Fruit fly (Drosophila melanogaster) whole organism, embryonic: ENCODE results near the gene CG3347.

ENCODE experiments used
- Atf-2 ChIP-seq: fragments of 200-800 bp; sonication (Bioruptor generic); optimal IDR thresholded peaks from 2 replicates; lab custom pipeline; 2016; ENCODE audit warnings: missing biosample characterization, missing genetic modification characterization
- Bgb ChIP-seq: fragments of 200-800 bp; sonication (Bioruptor generic); IDR thresholded peaks from 2 replicates; pipeline ENCODE4 v1.3.6; 2022; ENCODE audit warnings: missing biosample characterization, missing genetic modification characterization; ENCODE audit not compliant: partially characterized antibody
- Blimp-1 ChIP-seq: fragments of 200-800 bp; sonication (Bioruptor generic); optimal IDR thresholded peaks from 3 replicates; lab custom pipeline; 2018; ENCODE audit warnings: missing biosample characterization, missing genetic modification characterization, mild to moderate bottlenecking, moderate library complexity, missing genetic modification reagents
- CG10147 ChIP-seq: fragments of 200-800 bp; sonication (Bioruptor generic); optimal IDR thresholded peaks from 2 replicates; lab custom pipeline; 2019; ENCODE audit warnings: missing biosample characterization, mild to moderate bottlenecking, missing genetic modification characterization, moderate library complexity
- CG10959 ChIP-seq: fragments of 200-800 bp; sonication (Bioruptor generic); IDR thresholded peaks from 2 replicates; pipeline ENCODE4 v1.3.6; 2022; ENCODE audit warnings: missing biosample characterization, missing genetic modification characterization
- CG11696 ChIP-seq: fragments of 200-800 bp; sonication (Bioruptor generic); IDR thresholded peaks from 2 replicates; pipeline ENCODE4 v1.3.6; 2022; ENCODE audit warnings: missing biosample characterization, missing genetic modification characterization
- CG14441 ChIP-seq: fragments of 200-800 bp; sonication (Bioruptor generic); IDR thresholded peaks from 2 replicates; pipeline ENCODE4 v1.3.6; 2022; ENCODE audit warnings: missing biosample characterization, missing genetic modification characterization
- CG14710 ChIP-seq: fragments of 200-800 bp; sonication (Bioruptor generic); optimal IDR thresholded peaks from 3 replicates; lab custom pipeline; 2019; ENCODE audit warnings: missing biosample characterization, mild to moderate bottlenecking, missing genetic modification characterization, moderate library complexity
- CG15073 ChIP-seq: fragments of 200-800 bp; sonication (Bioruptor generic); optimal IDR thresholded peaks from 2 replicates; lab custom pipeline; 2016; ENCODE audit warnings: missing biosample characterization, missing genetic modification characterization
- CG15601 ChIP-seq: fragments of 200-800 bp; sonication (Bioruptor generic); optimal IDR thresholded peaks from 3 replicates; lab custom pipeline; 2019; ENCODE audit warnings: missing biosample characterization, mild to moderate bottlenecking, missing genetic modification characterization, moderate library complexity
- CG16813 ChIP-seq: fragments of 200-800 bp; sonication (Bioruptor generic); IDR thresholded peaks from 3 replicates; pipeline ENCODE4 v1.3.6; 2022; ENCODE audit warnings: missing biosample characterization, missing genetic modification characterization; ENCODE audit not compliant: partially characterized antibody
- CG34376 ChIP-seq: fragments of 200-800 bp; sonication (Bioruptor generic); optimal IDR thresholded peaks from 2 replicates; lab custom pipeline; 2018; ENCODE audit warnings: missing biosample characterization, mild to moderate bottlenecking, missing genetic modification characterization
- CG4617 ChIP-seq: fragments of 200-800 bp; sonication (Bioruptor generic); optimal IDR thresholded peaks from 3 replicates; lab custom pipeline; 2016; ENCODE audit warnings: missing biosample characterization, missing genetic modification characterization, borderline replicate concordance
- CG5180 ChIP-seq: fragments of 200-800 bp; sonication (Bioruptor generic); optimal IDR thresholded peaks from 3 replicates; lab custom pipeline; 2017; ENCODE audit warnings: missing biosample characterization, missing genetic modification characterization, mild to moderate bottlenecking, moderate library complexity, missing genetic modification reagents
- CG6689 ChIP-seq: fragments of 200-800 bp; sonication (Bioruptor generic); IDR thresholded peaks from 2 replicates; pipeline ENCODE4 v1.3.6; 2022; ENCODE audit warnings: missing biosample characterization, missing genetic modification characterization
- CG6813 ChIP-seq: fragments of 200-800 bp; sonication (Bioruptor generic); optimal IDR thresholded peaks from 2 replicates; lab custom pipeline; 2017; ENCODE audit warnings: missing biosample characterization, missing genetic modification characterization, mild to moderate bottlenecking, moderate library complexity, missing genetic modification reagents
- CG7372 ChIP-seq: fragments of 200-800 bp; sonication (Bioruptor generic); IDR thresholded peaks from 2 replicates; pipeline ENCODE4 v1.3.6; 2022; ENCODE audit warnings: missing biosample characterization, missing genetic modification characterization
- Dip3 ChIP-seq: fragments of 200-800 bp; sonication (Bioruptor generic); optimal IDR thresholded peaks from 3 replicates; lab custom pipeline; 2016; ENCODE audit warnings: missing biosample characterization, missing genetic modification characterization
- Dref ChIP-seq: fragments of 200-800 bp; sonication (Bioruptor generic); IDR thresholded peaks from 2 replicates; pipeline ENCODE4 v1.3.6; 2022; ENCODE audit warnings: missing biosample characterization, missing genetic modification characterization
- Eip74EF ChIP-seq, 2 experiments: fragments of 200-800 bp in 1 of 2; fragments of >200 bp in 1 of 2; sonication (Bioruptor generic) in 1 of 2; optimal IDR thresholded peaks; 2 replicates each; lab custom pipeline; 2017 to 2019; ENCODE audit warnings: missing biosample characterization in 2 of 2, missing genetic modification characterization in 2 of 2, mild to moderate bottlenecking in 1 of 2, moderate library complexity in 1 of 2
- GATAe ChIP-seq: fragments of 200-800 bp; sonication (Bioruptor generic); conservative IDR thresholded peaks from 2 replicates; pipeline ENCODE4 v1.3.6; 2022; ENCODE audit warnings: missing biosample characterization, missing genetic modification characterization
- Gsc ChIP-seq: fragments of 200-800 bp; sonication (Bioruptor generic); IDR thresholded peaks from 2 replicates; pipeline ENCODE4 v1.3.6; 2022; ENCODE audit warnings: missing biosample characterization, missing genetic modification characterization
- H15 ChIP-seq: fragments of 200-800 bp; sonication (Bioruptor generic); IDR thresholded peaks from 3 replicates; pipeline ENCODE4 v1.3.6; 2022; ENCODE audit warnings: missing biosample characterization, missing genetic modification characterization
- HHEX ChIP-seq: fragments of 200-800 bp; sonication (Bioruptor generic); optimal IDR thresholded peaks from 3 replicates; lab custom pipeline; 2017; ENCODE audit warnings: missing biosample characterization, mild to moderate bottlenecking, missing genetic modification characterization, missing genetic modification reagents
- Hand ChIP-seq: fragments of 200-800 bp; sonication (Bioruptor generic); optimal IDR thresholded peaks from 2 replicates; lab custom pipeline; 2017; ENCODE audit warnings: mild to moderate bottlenecking, missing biosample characterization, missing genetic modification reagents, missing genetic modification characterization
- Hey ChIP-seq: fragments of 200-800 bp; sonication (Bioruptor generic); optimal IDR thresholded peaks from 3 replicates; lab custom pipeline; 2018; ENCODE audit warnings: missing biosample characterization, mild to moderate bottlenecking, missing genetic modification characterization
- Hr78 ChIP-seq, 2 experiments: fragments of 200-800 bp in 1 of 2; fragments of >200 bp in 1 of 2; sonication (Bioruptor generic) in 1 of 2; optimal IDR thresholded peaks; 2 replicates each; lab custom pipeline; 2017 to 2019; ENCODE audit warnings: missing biosample characterization in 2 of 2, missing genetic modification characterization in 2 of 2, mild to moderate bottlenecking in 1 of 2, moderate library complexity in 1 of 2
- Hsf ChIP-seq: fragments of 200-800 bp; sonication (Bioruptor generic); optimal IDR thresholded peaks from 3 replicates; lab custom pipeline; 2016; ENCODE audit warnings: missing biosample characterization, missing genetic modification characterization
- Scr ChIP-seq: fragments of 200-800 bp; sonication (Bioruptor generic); IDR thresholded peaks from 2 replicates; pipeline ENCODE4 v1.3.6; 2022; ENCODE audit warnings: missing biosample characterization, missing genetic modification characterization; ENCODE audit not compliant: partially characterized antibody
- Sox102F ChIP-seq: fragments of 200-800 bp; sonication (Bioruptor generic); optimal IDR thresholded peaks from 2 replicates; lab custom pipeline; 2018; ENCODE audit warnings: missing biosample characterization, mild to moderate bottlenecking, missing genetic modification characterization, moderate library complexity
- Trl ChIP-seq, 3 experiments: fragments of >200 bp in 2 of 3; fragments of 200-800 bp in 1 of 3; sonication (Bioruptor generic) in 1 of 3; optimal IDR thresholded peaks; 2 replicates in 1 of 3; 3 replicates in 2 of 3; lab custom pipeline; 2016 to 2017; ENCODE audit warnings: missing biosample characterization in 1 of 3, missing genetic modification characterization in 1 of 3
- Vsx1 ChIP-seq: fragments of 200-800 bp; sonication (Bioruptor generic); optimal IDR thresholded peaks from 2 replicates; lab custom pipeline; 2017; ENCODE audit warnings: missing biosample characterization, mild to moderate bottlenecking, missing genetic modification characterization, missing genetic modification reagents
- ara ChIP-seq: fragments of 200-800 bp; sonication (Bioruptor generic); IDR thresholded peaks from 2 replicates; pipeline ENCODE4 v1.3.6; 2022; ENCODE audit warnings: missing biosample characterization, missing genetic modification characterization
- br ChIP-seq: fragments of >200 bp; optimal IDR thresholded peaks from 2 replicates; lab custom pipeline; 2017
- cwo ChIP-seq: fragments of 200-800 bp; sonication (Bioruptor generic); optimal IDR thresholded peaks from 3 replicates; lab custom pipeline; 2017; ENCODE audit warnings: missing biosample characterization, missing genetic modification characterization, mild to moderate bottlenecking, moderate library complexity, missing genetic modification reagents
- exex ChIP-seq: fragments of 200-800 bp; sonication (Bioruptor generic); optimal IDR thresholded peaks from 4 replicates; lab custom pipeline; 2018; ENCODE audit warnings: missing biosample characterization, mild to moderate bottlenecking, missing genetic modification characterization, moderate library complexity
- grn ChIP-seq: fragments of 200-800 bp; sonication (Bioruptor generic); optimal IDR thresholded peaks from 3 replicates; lab custom pipeline; 2017; ENCODE audit warnings: missing biosample characterization, missing genetic modification characterization
- ind ChIP-seq: fragments of 200-800 bp; sonication (Bioruptor generic); optimal IDR thresholded peaks from 3 replicates; lab custom pipeline; 2016; ENCODE audit warnings: missing biosample characterization, missing genetic modification characterization
- jing ChIP-seq: fragments of 200-800 bp; sonication (Bioruptor generic); optimal IDR thresholded peaks from 2 replicates; lab custom pipeline; 2018; ENCODE audit warnings: missing biosample characterization, mild to moderate bottlenecking, missing genetic modification characterization
- lbe ChIP-seq: fragments of 200-800 bp; sonication (Bioruptor generic); optimal IDR thresholded peaks from 2 replicates; lab custom pipeline; 2016; ENCODE audit warnings: missing biosample characterization, mild to moderate bottlenecking, missing genetic modification characterization
- mirr ChIP-seq: fragments of 200-800 bp; sonication (Bioruptor generic); optimal IDR thresholded peaks from 3 replicates; lab custom pipeline; 2018; ENCODE audit warnings: missing biosample characterization, mild to moderate bottlenecking, missing genetic modification characterization
- sd ChIP-seq: fragments of 200-800 bp; sonication (Bioruptor generic); optimal IDR thresholded peaks from 3 replicates; lab custom pipeline; 2018; ENCODE audit warnings: missing biosample characterization, mild to moderate bottlenecking, missing genetic modification characterization, moderate library complexity
- sens ChIP-seq: fragments of 200-800 bp; sonication (Bioruptor generic); peaks from one replicate; lab custom pipeline; 2016; ENCODE audit warnings: missing biosample characterization, missing genetic modification characterization
- shn ChIP-seq: fragments of 200-800 bp; sonication (Bioruptor generic); optimal IDR thresholded peaks from 3 replicates; lab custom pipeline; 2016; ENCODE audit warnings: missing biosample characterization, missing genetic modification characterization
- so ChIP-seq: fragments of 200-800 bp; sonication (Bioruptor generic); IDR thresholded peaks from 3 replicates; pipeline ENCODE4 v1.3.6; 2022; ENCODE audit warnings: missing biosample characterization, missing genetic modification characterization
- sug ChIP-seq: fragments of 200-800 bp; optimal IDR thresholded peaks from 2 replicates; lab custom pipeline; 2019; ENCODE audit warnings: missing biosample characterization, mild to moderate bottlenecking, missing genetic modification characterization, moderate library complexity
- twi ChIP-seq: fragments of 200-800 bp; optimal IDR thresholded peaks from 2 replicates; lab custom pipeline; 2019; ENCODE audit warnings: missing biosample characterization, mild to moderate bottlenecking, missing genetic modification characterization, moderate library complexity

The CG3347 gene

DNA sequence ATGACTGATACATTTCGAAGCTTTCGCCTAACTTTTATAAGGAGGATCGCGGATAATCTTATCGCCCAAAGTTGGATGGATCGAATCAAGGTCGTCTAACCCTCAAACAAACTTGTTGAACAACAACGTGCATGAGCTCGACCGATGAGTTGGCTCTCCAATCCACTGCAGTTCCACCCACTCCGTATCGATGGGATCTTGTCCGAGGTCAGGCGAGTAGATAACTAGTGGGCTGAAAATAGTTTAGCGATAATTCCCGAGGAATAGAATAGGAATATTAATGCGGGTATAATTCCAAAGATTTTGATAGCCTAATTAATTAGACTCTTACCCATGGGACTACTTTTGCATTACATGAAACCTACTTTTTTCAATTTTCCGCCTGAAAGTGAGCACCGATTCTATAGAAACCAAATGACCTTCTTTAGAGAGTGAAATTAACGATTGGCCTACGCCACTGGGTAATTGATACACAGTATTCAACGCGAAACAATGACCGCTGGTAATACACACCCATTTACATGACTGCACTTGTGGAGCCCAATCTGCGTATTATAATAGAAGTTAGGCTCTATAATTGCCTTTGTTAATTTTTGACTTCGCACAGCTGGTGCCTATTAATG, 24.6 kb downstream of the CG3347 start:
- TF ChIP-seq CG7372 (no peak), Eip74EF (GFP tag; optimal IDR thresholded peaks at IDR 0.05; lab: Kevin White, UChicago) (no peak), grn (peak; percentile 11), so (GFP tag; lab: Robert Waterston, UW) (no peak), ara (GFP tag; lab: Robert Waterston, UW) (no peak), CG4617 (GFP tag; lab: Kevin White, UChicago) (no peak), HHEX (no peak), H15 (no peak), CG6689 (GFP tag; lab: Robert Waterston, UW) (no peak), ind (GFP tag; lab: Kevin White, UChicago) (no peak), CG16813 (no peak), CG14710 (tag; lab: Kevin White, UChicago) (no peak), Hr78 (GFP tag; optimal IDR thresholded peaks at IDR 0.05; lab: Kevin White, UChicago) (peak in 1 of 2 experiments; percentile 28), Hand (GFP tag; lab: Kevin White, UChicago) (no peak), Dref (no peak), Scr (GFP tag; lab: Robert Waterston, UW) (no peak), CG10959 (GFP tag; lab: Robert Waterston, UW) (no peak), Dip3 (GFP tag; lab: Kevin White, UChicago) (no peak), CG10147 (GFP tag; lab: Kevin White, UChicago) (no peak), CG11696 (GFP tag; lab: Robert Waterston, UW) (0 out of 2 replicates have a peak, but pooled peaks have one; percentile 19), Hsf (no peak), CG5180 (GFP tag; lab: Kevin White, UChicago) (peak; percentile 93), Blimp-1 (GFP tag; lab: Kevin White, UChicago) (no peak)

DNA sequence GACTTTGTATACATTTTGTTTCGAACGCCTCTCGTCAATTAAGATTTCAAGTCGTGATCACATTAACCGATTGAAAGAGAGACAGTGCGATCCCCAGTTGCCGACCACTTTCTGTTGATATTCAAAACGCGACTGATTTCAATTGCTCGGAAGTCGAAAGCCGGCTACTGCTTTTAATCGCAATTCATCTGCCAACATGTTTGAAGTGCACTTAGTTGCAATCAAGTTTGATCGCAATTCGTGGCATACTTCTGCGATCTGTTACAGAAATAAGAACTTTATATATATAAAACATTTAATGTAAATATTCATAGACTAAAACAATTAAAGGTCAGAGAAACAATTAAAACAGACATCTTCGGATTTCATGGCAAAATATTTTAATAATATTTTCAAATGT, 25.3 kb downstream of the CG3347 start, which contains the start of gene CG9664:
TSS of gene CG9664 (minus strand) at position 135 of the 400 bp plus-strand sequence.
- peak; percentile 13 for TF ChIP-seq lbe
- TF ChIP-seq CG15601 (tag; lab: Kevin White, UChicago), result peak; percentile 70
- TF ChIP-seq sens, result peak; percentile 61
- no peak for TF ChIP-seq CG15073
- no peak for TF ChIP-seq Gsc
- peak; percentile 97 for TF ChIP-seq CG5180 (GFP tag; lab: Kevin White, UChicago)
- no peak for TF ChIP-seq shn (GFP tag; lab: Kevin White, UChicago)
- no peak for TF ChIP-seq Bgb (GFP tag; lab: Robert Waterston, UW)

DNA sequence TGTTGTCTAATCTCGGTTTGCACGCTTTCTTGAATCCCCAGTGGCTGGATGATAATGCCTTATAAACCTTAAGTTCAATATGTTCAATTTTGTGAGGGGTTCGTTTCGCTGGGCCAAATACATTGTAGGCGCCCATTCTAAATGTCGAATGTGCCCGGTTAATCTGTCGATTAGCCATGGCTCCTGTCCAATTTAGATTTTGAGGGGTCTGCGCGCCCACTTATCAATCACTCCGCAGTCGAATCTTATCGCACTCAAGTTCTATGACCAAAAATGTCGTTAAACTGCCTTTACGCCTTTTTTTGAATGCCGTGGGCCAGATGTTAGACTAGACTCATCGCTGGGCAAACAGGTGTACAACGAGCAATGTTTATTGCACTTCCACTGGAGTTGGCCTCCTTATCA, 28.8 kb downstream of the CG3347 start:
- peak; percentile 92 for TF ChIP-seq sug (tag; lab: Kevin White, UChicago)
- no peak for TF ChIP-seq jing
- TF ChIP-seq sd (tag; lab: Kevin White, UChicago), result peak; percentile 64
- TF ChIP-seq GATAe (GFP tag; lab: Robert Waterston, UW), result peak; percentile 51; the same call in 1 of the 2 replicates
- peak; percentile 57 for TF ChIP-seq sens
- TF ChIP-seq twi (tag; lab: Kevin White, UChicago), result peak; percentile 89
- no peak for TF ChIP-seq br (lab: Kevin White, UChicago)
- TF ChIP-seq cwo (GFP tag; lab: Kevin White, UChicago), result peak; percentile 49
- TF ChIP-seq Hr78 (GFP tag; optimal IDR thresholded peaks at IDR 0.05; lab: Kevin White, UChicago), result peak in 1 of 2 experiments; percentile 51
- TF ChIP-seq CG34376 (GFP tag; lab: Kevin White, UChicago), result peak; percentile 79
- peak; percentile 1 for TF ChIP-seq CG6813
- TF ChIP-seq Vsx1 (GFP tag; lab: Kevin White, UChicago), result peak; percentile 68
- TF ChIP-seq mirr, result peak; percentile 86
- TF ChIP-seq CG14441 (GFP tag; lab: Robert Waterston, UW), result no peak
- no peak for TF ChIP-seq Atf-2 (GFP tag; lab: Kevin White, UChicago)
- TF ChIP-seq exex, result peak; percentile 99
- no peak for TF ChIP-seq Trl (optimal IDR thresholded peaks at IDR 0.05; lab: Kevin White, UChicago)
- no peak for TF ChIP-seq Trl (GFP tag; optimal IDR thresholded peaks at IDR 0.05; lab: Kevin White, UChicago)
- no peak for TF ChIP-seq Sox102F
- peak; percentile 69 for TF ChIP-seq Hey (tag; lab: Kevin White, UChicago)
- peak; percentile 82 for TF ChIP-seq grn
